Fruit fly (Drosophila melanogaster) whole organism, prepupa: ENCODE results near the gene unc-4.

Experiments
- Blimp-1 ChIP-seq: fragments of 200-800 bp; sonication (Bioruptor generic); optimal IDR thresholded peaks from 3 replicates; lab custom pipeline; 2017; ENCODE audit warnings: missing biosample characterization, missing genetic modification characterization, mild to moderate bottlenecking, moderate library complexity, missing genetic modification reagents
- CG10631 ChIP-seq: fragments of 200-800 bp; sonication (Bioruptor generic); optimal IDR thresholded peaks from 2 replicates; lab custom pipeline; 2016; ENCODE audit warnings: missing biosample characterization, missing genetic modification characterization
- CG11294 ChIP-seq: fragments of 200-800 bp; sonication (Bioruptor generic); IDR thresholded peaks from 2 replicates; pipeline ENCODE4 v1.3.6; 2022; ENCODE audit warnings: missing biosample characterization, missing genetic modification characterization
- CG11762 ChIP-seq: fragments of 200-800 bp; sonication (Bioruptor generic); optimal IDR thresholded peaks from 3 replicates; lab custom pipeline; 2016; ENCODE audit warnings: missing biosample characterization, missing genetic modification characterization; ENCODE audit not compliant: insufficient read depth
- CG15336 ChIP-seq: fragments of 200-800 bp; sonication (Bioruptor generic); IDR thresholded peaks from 2 replicates; pipeline ENCODE4 v1.3.6; 2022; ENCODE audit warnings: missing biosample characterization, missing genetic modification characterization
- CG1621 ChIP-seq: fragments of 200-800 bp; sonication (Bioruptor generic); optimal IDR thresholded peaks from 3 replicates; lab custom pipeline; 2018; ENCODE audit warnings: missing biosample characterization, mild to moderate bottlenecking, missing genetic modification characterization
- CG31627 ChIP-seq: fragments of 200-800 bp; sonication (Bioruptor generic); optimal IDR thresholded peaks from 3 replicates; lab custom pipeline; 2016; ENCODE audit warnings: missing biosample characterization, missing genetic modification characterization
- CG32006 ChIP-seq: fragments of 200-800 bp; sonication (Bioruptor generic); optimal IDR thresholded peaks from 3 replicates; lab custom pipeline; 2017; ENCODE audit warnings: missing biosample characterization, mild to moderate bottlenecking, missing genetic modification characterization
- CG34406 ChIP-seq: fragments of 200-800 bp; sonication (Bioruptor generic); optimal IDR thresholded peaks from 3 replicates; lab custom pipeline; 2016; ENCODE audit warnings: missing biosample characterization, missing genetic modification characterization
- CG3919 ChIP-seq: fragments of 200-800 bp; sonication (Bioruptor generic); optimal IDR thresholded peaks from 3 replicates; lab custom pipeline; 2016; ENCODE audit warnings: missing biosample characterization, missing genetic modification characterization
- CG4318 ChIP-seq: fragments of 200-800 bp; sonication (Bioruptor generic); optimal IDR thresholded peaks from 3 replicates; lab custom pipeline; 2017; ENCODE audit warnings: missing biosample characterization, mild to moderate bottlenecking, missing genetic modification characterization
- CG6163 ChIP-seq: fragments of 200-800 bp; sonication (Bioruptor generic); IDR thresholded peaks from 3 replicates; pipeline ENCODE4 v1.3.6; 2022; ENCODE audit warnings: missing biosample characterization, missing genetic modification characterization
- CG6276 ChIP-seq: fragments of 200-800 bp; sonication (Bioruptor generic); optimal IDR thresholded peaks from 2 replicates; lab custom pipeline; 2017; ENCODE audit warnings: missing biosample characterization, mild to moderate bottlenecking, missing genetic modification characterization
- CG6792 ChIP-seq: fragments of 200-800 bp; sonication (Bioruptor generic); optimal IDR thresholded peaks from 3 replicates; lab custom pipeline; 2016; ENCODE audit warnings: missing biosample characterization, missing genetic modification characterization
- CG6808 ChIP-seq: fragments of 200-800 bp; sonication (Bioruptor generic); optimal IDR thresholded peaks from 3 replicates; lab custom pipeline; 2017; ENCODE audit warnings: missing biosample characterization, missing genetic modification characterization, mild to moderate bottlenecking, moderate library complexity, missing genetic modification reagents
- CG6854 ChIP-seq: fragments of 200-800 bp; sonication (Bioruptor generic); optimal IDR thresholded peaks from 2 replicates; lab custom pipeline; 2017; ENCODE audit warnings: missing biosample characterization, mild to moderate bottlenecking, missing genetic modification characterization
- CG7368 ChIP-seq: fragments of 200-800 bp; sonication (Bioruptor generic); optimal IDR thresholded peaks from 3 replicates; lab custom pipeline; 2016; ENCODE audit warnings: missing biosample characterization, missing genetic modification characterization
- CG8119 ChIP-seq: fragments of 200-800 bp; sonication (Bioruptor generic); IDR thresholded peaks from 3 replicates; pipeline ENCODE4 v1.3.6; 2022; ENCODE audit warnings: missing biosample characterization, missing genetic modification characterization
- CG8319 ChIP-seq: fragments of 200-800 bp; sonication (Bioruptor generic); optimal IDR thresholded peaks from 3 replicates; lab custom pipeline; 2016; ENCODE audit warnings: missing biosample characterization, missing genetic modification characterization
- CG8632 ChIP-seq: fragments of 200-800 bp; sonication (Bioruptor generic); optimal IDR thresholded peaks from 3 replicates; lab custom pipeline; 2016; ENCODE audit warnings: missing biosample characterization, missing genetic modification characterization
- CG9139 ChIP-seq: fragments of 200-800 bp; sonication (Bioruptor generic); optimal IDR thresholded peaks from 3 replicates; lab custom pipeline; 2017; ENCODE audit warnings: missing biosample characterization, mild to moderate bottlenecking, missing genetic modification characterization
- Eip75B ChIP-seq: fragments of 200-800 bp; sonication (Bioruptor generic); optimal IDR thresholded peaks from 3 replicates; lab custom pipeline; 2016; ENCODE audit warnings: missing biosample characterization, missing genetic modification characterization
- Eip93F ChIP-seq: fragments of 200-800 bp; sonication (Bioruptor generic); optimal IDR thresholded peaks from 2 replicates; lab custom pipeline; 2016; ENCODE audit warnings: missing biosample characterization, mild to moderate bottlenecking, missing genetic modification characterization
- Ets21C ChIP-seq: fragments of 200-800 bp; sonication (Bioruptor generic); optimal IDR thresholded peaks from 3 replicates; lab custom pipeline; 2016; ENCODE audit warnings: missing biosample characterization, missing genetic modification characterization
- Ets96B ChIP-seq: fragments of 200-800 bp; optimal IDR thresholded peaks from 2 replicates; lab custom pipeline; 2019; ENCODE audit warnings: missing biosample characterization, mild to moderate bottlenecking, missing genetic modification characterization, moderate library complexity
- Gug ChIP-seq: fragments of 200-800 bp; sonication (Bioruptor generic); IDR thresholded peaks from 2 replicates; pipeline ENCODE4 v1.3.6; 2022; ENCODE audit warnings: missing biosample characterization, missing genetic modification characterization
- Hr38 ChIP-seq: sonication (Bioruptor generic); optimal IDR thresholded peaks from 2 replicates; lab custom pipeline; 2016; ENCODE audit warnings: missing biosample characterization, missing genetic modification characterization
- Lpt ChIP-seq: fragments of 200-800 bp; sonication (Bioruptor generic); optimal IDR thresholded peaks from 3 replicates; lab custom pipeline; 2016; ENCODE audit warnings: missing biosample characterization, missing genetic modification characterization
- Met ChIP-seq: fragments of 200-800 bp; sonication (Bioruptor generic); optimal IDR thresholded peaks from 3 replicates; lab custom pipeline; 2016; ENCODE audit warnings: missing biosample characterization, missing genetic modification characterization
- OdsH ChIP-seq: fragments of 200-800 bp; sonication (Bioruptor generic); optimal IDR thresholded peaks from 3 replicates; lab custom pipeline; 2016; ENCODE audit warnings: missing biosample characterization, missing genetic modification characterization
- Sox14 ChIP-seq: fragments of 200-800 bp; sonication (Bioruptor generic); optimal IDR thresholded peaks from 3 replicates; lab custom pipeline; 2016; ENCODE audit warnings: missing biosample characterization, missing genetic modification characterization
- Sox15 ChIP-seq: fragments of 200-800 bp; sonication (Bioruptor generic); optimal IDR thresholded peaks from 3 replicates; lab custom pipeline; 2016; ENCODE audit warnings: missing biosample characterization, missing genetic modification characterization
- achi ChIP-seq: fragments of 200-800 bp; sonication (Bioruptor generic); optimal IDR thresholded peaks from 3 replicates; lab custom pipeline; 2016; ENCODE audit warnings: missing biosample characterization, missing genetic modification characterization
- acj6 ChIP-seq: fragments of 200-800 bp; sonication (Bioruptor generic); optimal IDR thresholded peaks from 3 replicates; lab custom pipeline; 2016; ENCODE audit warnings: missing biosample characterization, missing genetic modification characterization
- cyc ChIP-seq: fragments of 200-800 bp; sonication (Bioruptor generic); optimal IDR thresholded peaks from 3 replicates; lab custom pipeline; 2016; ENCODE audit warnings: missing biosample characterization, missing genetic modification characterization
- dsx ChIP-seq: fragments of 200-800 bp; optimal IDR thresholded peaks from 3 replicates; lab custom pipeline; 2019; ENCODE audit warnings: missing biosample characterization, mild to moderate bottlenecking, missing genetic modification characterization, moderate library complexity; ENCODE audit not compliant: poor library complexity, severe bottlenecking
- eg ChIP-seq: fragments of 200-800 bp; sonication (Bioruptor generic); IDR thresholded peaks from 3 replicates; pipeline ENCODE4 v1.3.6; 2022; ENCODE audit warnings: missing biosample characterization, missing genetic modification characterization
- esn ChIP-seq: fragments of 200-800 bp; sonication (Bioruptor generic); optimal IDR thresholded peaks from 2 replicates; lab custom pipeline; 2016; ENCODE audit warnings: missing biosample characterization, mild to moderate bottlenecking, missing genetic modification characterization, moderate library complexity
- fd59A ChIP-seq: fragments of 200-800 bp; sonication (Bioruptor generic); optimal IDR thresholded peaks from 2 replicates; lab custom pipeline; 2017; ENCODE audit warnings: missing biosample characterization, mild to moderate bottlenecking, missing genetic modification characterization, missing genetic modification reagents
- fkh ChIP-seq: fragments of 200-800 bp; sonication (Bioruptor generic); optimal IDR thresholded peaks from 3 replicates; lab custom pipeline; 2017; ENCODE audit warnings: missing biosample characterization, mild to moderate bottlenecking, missing genetic modification characterization, moderate library complexity
- lz ChIP-seq: fragments of 200-800 bp; sonication (Bioruptor generic); optimal IDR thresholded peaks from 3 replicates; lab custom pipeline; 2016; ENCODE audit warnings: missing biosample characterization, missing genetic modification characterization
- spab ChIP-seq: fragments of 200-800 bp; sonication (Bioruptor generic); optimal IDR thresholded peaks from 2 replicates; lab custom pipeline; 2017; ENCODE audit warnings: missing biosample characterization, mild to moderate bottlenecking, missing genetic modification characterization, missing genetic modification reagents
- ss ChIP-seq, 2 experiments: fragments of 200-800 bp; sonication (Bioruptor generic); optimal IDR thresholded peaks; 2 replicates in 1 of 2; 3 replicates in 1 of 2; lab custom pipeline; 2017 to 2018; ENCODE audit warnings: mild to moderate bottlenecking in 2 of 2, missing biosample characterization in 2 of 2, missing genetic modification characterization in 2 of 2, moderate library complexity in 1 of 2
- svp ChIP-seq: fragments of 200-800 bp; sonication (Bioruptor generic); peaks from one replicate; lab custom pipeline; 2016; ENCODE audit warnings: missing biosample characterization, missing genetic modification characterization
- topi ChIP-seq: fragments of 200-800 bp; sonication (Bioruptor generic); optimal IDR thresholded peaks from 3 replicates; lab custom pipeline; 2016; ENCODE audit warnings: missing biosample characterization, missing genetic modification characterization
- vri ChIP-seq: fragments of 200-800 bp; sonication (Bioruptor generic); optimal IDR thresholded peaks from 3 replicates; lab custom pipeline; 2016; ENCODE audit warnings: missing biosample characterization, mild to moderate bottlenecking, missing genetic modification characterization

The unc-4 gene

dm6 chrX:17768130-17768697 is at the start of gene unc-4:
TSS of gene unc-4 (plus strand) at chrX:17768569.
- TF ChIP-seq CG11762 (GFP tag; lab: Kevin White, UChicago) (no peak), svp (GFP tag; lab: Kevin White, UChicago) (no peak), Blimp-1 (GFP tag; lab: Kevin White, UChicago) (no peak), fkh (no peak), CG6854 (GFP tag; lab: Kevin White, UChicago) (no peak), CG11294 (no peak), Ets96B (tag; lab: Kevin White, UChicago) (no peak), dsx (GFP tag; lab: Kevin White, UChicago) (peak; percentile 10), OdsH (GFP tag; lab: Kevin White, UChicago) (no peak), acj6 (GFP tag; lab: Kevin White, UChicago) (no peak), achi (GFP tag; lab: Kevin White, UChicago) (no peak), Sox14 (GFP tag; lab: Kevin White, UChicago) (peak; percentile 8), ss (GFP tag; optimal IDR thresholded peaks at IDR 0.05; lab: Kevin White, UChicago) (no peak)

DNA sequence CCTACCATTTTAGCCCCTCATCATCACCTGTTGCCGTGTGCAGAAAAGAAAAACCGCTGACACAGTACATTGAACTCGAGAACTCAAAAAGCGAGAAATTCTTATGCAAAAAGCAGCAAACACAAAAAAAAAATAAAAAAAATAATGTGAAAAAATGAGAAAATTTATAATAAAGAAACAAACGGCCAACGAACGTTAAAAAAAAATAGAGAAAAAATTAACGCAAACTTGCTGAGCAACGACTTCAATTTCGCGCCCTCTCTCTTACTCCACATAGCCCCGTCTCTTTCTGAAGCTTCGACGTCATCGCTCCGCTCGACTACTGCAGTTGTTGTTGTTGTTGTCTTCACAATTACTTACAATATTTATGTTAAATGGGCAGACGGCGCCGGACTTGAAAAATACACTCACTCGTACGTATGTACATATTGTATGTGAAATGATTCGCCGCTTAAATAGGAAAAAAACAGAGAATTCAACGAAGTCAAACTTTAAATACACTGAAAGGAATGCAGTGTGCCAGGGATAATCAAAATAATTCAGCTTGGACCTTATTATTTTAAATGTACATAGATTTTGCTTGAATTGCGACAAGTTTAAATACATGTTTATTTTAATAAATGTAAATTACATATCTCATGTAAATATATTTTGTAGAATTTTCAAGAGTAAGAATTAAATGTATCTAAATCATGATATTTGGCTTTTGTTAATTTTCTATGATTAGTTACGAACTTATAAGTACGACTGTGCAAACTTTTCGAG is 49.3 kb upstream of the unc-4 start:
- TF ChIP-seq fkh (no peak), Blimp-1 (GFP tag; lab: Kevin White, UChicago) (no peak), Eip93F (no peak), CG31627 (GFP tag; lab: Kevin White, UChicago) (no peak), acj6 (GFP tag; lab: Kevin White, UChicago) (no peak), CG3919 (GFP tag; lab: Kevin White, UChicago) (no peak), esn (no peak), CG1621 (tag; lab: Kevin White, UChicago) (no peak), CG6808 (GFP tag; lab: Kevin White, UChicago) (no peak), fd59A (GFP tag; lab: Kevin White, UChicago) (no peak), CG8632 (GFP tag; lab: Kevin White, UChicago) (no peak), spab (GFP tag; lab: Kevin White, UChicago) (no peak), topi (GFP tag; lab: Kevin White, UChicago) (no peak), CG6276 (GFP tag; lab: Kevin White, UChicago) (peak; percentile 58), CG34406 (no peak), CG15336 (peak; percentile 29; the same call in 1 of the 2 replicates), Ets96B (tag; lab: Kevin White, UChicago) (peak; percentile 18), Lpt (GFP tag; lab: Kevin White, UChicago) (peak; percentile 4), Ets21C (GFP tag; lab: Kevin White, UChicago) (no peak), CG6792 (no peak), eg (GFP tag; lab: Robert Waterston, UW) (no peak), Hr38 (GFP tag; lab: Kevin White, UChicago) (no peak), Gug (0 out of 2 replicates have a peak, but pooled peaks have one; percentile 19), CG9139 (no peak), achi (GFP tag; lab: Kevin White, UChicago) (peak; percentile 36), Eip75B (GFP tag; lab: Kevin White, UChicago) (no peak), Sox15 (GFP tag; lab: Kevin White, UChicago) (no peak), cyc (GFP tag; lab: Kevin White, UChicago) (no peak), CG4318 (GFP tag; lab: Kevin White, UChicago) (peak; percentile 46), OdsH (GFP tag; lab: Kevin White, UChicago) (no peak), CG6163 (GFP tag; lab: Robert Waterston, UW) (no peak), CG32006 (GFP tag; lab: Kevin White, UChicago) (peak; percentile 68), vri (GFP tag; lab: Kevin White, UChicago) (no peak), svp (GFP tag; lab: Kevin White, UChicago) (no peak), CG6854 (GFP tag; lab: Kevin White, UChicago) (no peak), CG7368 (no peak), CG8319 (GFP tag; lab: Kevin White, UChicago) (no peak), lz (GFP tag; lab: Kevin White, UChicago) (no peak), CG8119 (GFP tag; lab: Robert Waterston, UW) (peak; percentile 56; the same call in 1 of the 3 replicates), CG10631 (GFP tag; lab: Kevin White, UChicago) (peak; percentile 33), Met (GFP tag; lab: Kevin White, UChicago) (no peak)
